Fruit fly (Drosophila melanogaster) whole organism, embryonic: ENCODE results near the gene RtcB.

Source experiments
- CG14441 ChIP-seq: fragments of 200-800 bp; sonication (Bioruptor generic); IDR thresholded peaks from 2 replicates; pipeline ENCODE4 v1.3.6; 2022; ENCODE audit warnings: missing biosample characterization, missing genetic modification characterization
- tap ChIP-seq: fragments of 200-800 bp; optimal IDR thresholded peaks from 3 replicates; lab custom pipeline; 2019; ENCODE audit warnings: missing biosample characterization, mild to moderate bottlenecking, missing genetic modification characterization, moderate library complexity
- usp ChIP-seq: fragments of >200 bp; optimal IDR thresholded peaks from 2 replicates; lab custom pipeline; 2017; ENCODE audit warnings: missing biosample characterization, missing genetic modification characterization

- no peak for TF ChIP-seq CG14441 (GFP tag; lab: Robert Waterston, UW)
- TF ChIP-seq tap, result no peak
- no peak for TF ChIP-seq usp
Observed at dm6 chr2L:19455723-19456122, 25.3 kb downstream of the RtcB start.
